Fruit fly (Drosophila melanogaster) whole organism, wandering third instar larva: Measurements from ENCODE around the gene CG17778.

Experiments
- Abd-B ChIP-seq: fragments of >200 bp; optimal IDR thresholded peaks from 2 replicates; lab custom pipeline; 2017; ENCODE audit warnings: missing biosample characterization, missing genetic modification characterization
- Dfd ChIP-seq: fragments of >200 bp; optimal IDR thresholded peaks from 2 replicates; lab custom pipeline; 2017; ENCODE audit warnings: missing biosample characterization, missing genetic modification characterization
- Mio ChIP-seq: sonication (Bioruptor generic); optimal IDR thresholded peaks from 2 replicates; lab custom pipeline; 2016; ENCODE audit warnings: missing biosample characterization, missing genetic modification characterization
- Myc ChIP-seq: fragments of >200 bp; optimal IDR thresholded peaks from 2 replicates; lab custom pipeline; 2017
- OdsH ChIP-seq: fragments of 200-800 bp; sonication (Bioruptor generic); optimal IDR thresholded peaks from 2 replicates; lab custom pipeline; 2016; ENCODE audit warnings: missing biosample characterization, mild to moderate bottlenecking, missing genetic modification characterization
- Sp1 ChIP-seq: fragments of 200-800 bp; sonication (Bioruptor generic); optimal IDR thresholded peaks from 3 replicates; lab custom pipeline; 2019; ENCODE audit warnings: missing biosample characterization, mild to moderate bottlenecking, missing genetic modification characterization, moderate library complexity
- brk ChIP-seq: fragments of 200-800 bp; sonication (Bioruptor generic); optimal IDR thresholded peaks from 2 replicates; lab custom pipeline; 2016; ENCODE audit warnings: missing biosample characterization, mild to moderate bottlenecking, missing genetic modification characterization
- h ChIP-seq: fragments of 200-800 bp; sonication (Bioruptor generic); optimal IDR thresholded peaks from 3 replicates; lab custom pipeline; 2016; ENCODE audit warnings: missing biosample characterization, mild to moderate bottlenecking, missing genetic modification characterization
- jim ChIP-seq: fragments of 175-275, 200-325 bp; sonication (Bioruptor generic); optimal IDR thresholded peaks from 2 replicates; lab custom pipeline; 2016; ENCODE audit warnings: missing biosample characterization, mild to moderate bottlenecking, missing genetic modification characterization
- lola ChIP-seq: fragments of >200 bp; optimal IDR thresholded peaks from 2 replicates; lab custom pipeline; 2017; ENCODE audit warnings: missing biosample characterization, missing genetic modification characterization
- psq ChIP-seq: fragments of 200-800 bp; sonication (Bioruptor generic); optimal IDR thresholded peaks from 3 replicates; lab custom pipeline; 2017; ENCODE audit warnings: missing biosample characterization, mild to moderate bottlenecking, missing genetic modification characterization, moderate library complexity
- sage ChIP-seq: fragments of 200-800 bp; sonication (Bioruptor generic); optimal IDR thresholded peaks from 2 replicates; lab custom pipeline; 2016; ENCODE audit warnings: missing biosample characterization, mild to moderate bottlenecking, missing genetic modification characterization

DNA sequence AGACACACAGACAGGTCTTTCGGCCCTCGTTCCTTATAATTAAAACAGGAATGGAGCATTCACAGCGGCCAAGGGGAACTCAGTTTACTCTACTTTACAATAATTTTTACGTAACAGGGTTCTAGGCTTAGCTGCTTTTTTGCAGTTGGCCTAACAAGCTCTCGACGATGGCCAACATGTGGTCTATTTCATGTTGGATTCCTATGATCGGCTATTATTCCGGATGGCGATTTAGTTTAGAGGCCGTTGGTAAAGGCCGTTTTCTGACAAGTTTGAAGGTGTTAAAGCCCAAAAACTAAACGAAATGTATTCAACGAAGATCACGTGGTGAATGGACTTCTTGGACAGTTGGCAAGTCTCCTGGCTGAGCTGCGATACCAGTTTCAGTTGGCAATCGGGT lies 48.4 kb upstream of the CG17778 start:
- TF ChIP-seq h (GFP tag; lab: Kevin White, UChicago) (no peak), brk (GFP tag; lab: Kevin White, UChicago) (no peak), Abd-B (no peak), OdsH (GFP tag; lab: Kevin White, UChicago) (peak; percentile 17), Mio (GFP tag; lab: Kevin White, UChicago) (no peak), psq (GFP tag; lab: Kevin White, UChicago) (no peak), jim (GFP tag; lab: Kevin White, UChicago) (no peak), sage (GFP tag; lab: Kevin White, UChicago) (no peak), Sp1 (GFP tag; lab: Kevin White, UChicago) (peak; percentile 36), lola (no peak), Dfd (GFP tag; lab: Kevin White, UChicago) (no peak), Myc (no peak)
